Fruit fly (Drosophila melanogaster) whole organism, prepupa: ENCODE data around the gene CG31915.

ENCODE experiments used
- Blimp-1 ChIP-seq: fragments of 200-800 bp; sonication (Bioruptor generic); optimal IDR thresholded peaks from 3 replicates; lab custom pipeline; 2017; ENCODE audit warnings: missing biosample characterization, missing genetic modification characterization, mild to moderate bottlenecking, moderate library complexity, missing genetic modification reagents
- CG10631 ChIP-seq: fragments of 200-800 bp; sonication (Bioruptor generic); optimal IDR thresholded peaks from 2 replicates; lab custom pipeline; 2016; ENCODE audit warnings: missing biosample characterization, missing genetic modification characterization
- CG11294 ChIP-seq: fragments of 200-800 bp; sonication (Bioruptor generic); IDR thresholded peaks from 2 replicates; pipeline ENCODE4 v1.3.6; 2022; ENCODE audit warnings: missing biosample characterization, missing genetic modification characterization
- CG11762 ChIP-seq: fragments of 200-800 bp; sonication (Bioruptor generic); optimal IDR thresholded peaks from 3 replicates; lab custom pipeline; 2016; ENCODE audit warnings: missing biosample characterization, missing genetic modification characterization; ENCODE audit not compliant: insufficient read depth
- CG11902 ChIP-seq: fragments of 200-800 bp; sonication (Bioruptor generic); optimal IDR thresholded peaks from 3 replicates; lab custom pipeline; 2016; ENCODE audit warnings: missing biosample characterization, missing genetic modification characterization
- CG15336 ChIP-seq: fragments of 200-800 bp; sonication (Bioruptor generic); IDR thresholded peaks from 2 replicates; pipeline ENCODE4 v1.3.6; 2022; ENCODE audit warnings: missing biosample characterization, missing genetic modification characterization
- CG16779 ChIP-seq: fragments of 200-800 bp; sonication (Bioruptor generic); optimal IDR thresholded peaks from 3 replicates; lab custom pipeline; 2017; ENCODE audit warnings: missing biosample characterization, mild to moderate bottlenecking, missing genetic modification characterization
- CG3032 ChIP-seq: fragments of 200-800 bp; optimal IDR thresholded peaks from 2 replicates; lab custom pipeline; 2019; ENCODE audit warnings: missing biosample characterization, mild to moderate bottlenecking, missing genetic modification characterization, moderate library complexity
- CG31627 ChIP-seq: fragments of 200-800 bp; sonication (Bioruptor generic); optimal IDR thresholded peaks from 3 replicates; lab custom pipeline; 2016; ENCODE audit warnings: missing biosample characterization, missing genetic modification characterization
- CG32006 ChIP-seq: fragments of 200-800 bp; sonication (Bioruptor generic); optimal IDR thresholded peaks from 3 replicates; lab custom pipeline; 2017; ENCODE audit warnings: missing biosample characterization, mild to moderate bottlenecking, missing genetic modification characterization
- CG34406 ChIP-seq: fragments of 200-800 bp; sonication (Bioruptor generic); optimal IDR thresholded peaks from 3 replicates; lab custom pipeline; 2016; ENCODE audit warnings: missing biosample characterization, missing genetic modification characterization
- CG3919 ChIP-seq: fragments of 200-800 bp; sonication (Bioruptor generic); optimal IDR thresholded peaks from 3 replicates; lab custom pipeline; 2016; ENCODE audit warnings: missing biosample characterization, missing genetic modification characterization
- CG4318 ChIP-seq: fragments of 200-800 bp; sonication (Bioruptor generic); optimal IDR thresholded peaks from 3 replicates; lab custom pipeline; 2017; ENCODE audit warnings: missing biosample characterization, mild to moderate bottlenecking, missing genetic modification characterization
- CG6276 ChIP-seq: fragments of 200-800 bp; sonication (Bioruptor generic); optimal IDR thresholded peaks from 2 replicates; lab custom pipeline; 2017; ENCODE audit warnings: missing biosample characterization, mild to moderate bottlenecking, missing genetic modification characterization
- CG6792 ChIP-seq: fragments of 200-800 bp; sonication (Bioruptor generic); optimal IDR thresholded peaks from 3 replicates; lab custom pipeline; 2016; ENCODE audit warnings: missing biosample characterization, missing genetic modification characterization
- CG6854 ChIP-seq: fragments of 200-800 bp; sonication (Bioruptor generic); optimal IDR thresholded peaks from 2 replicates; lab custom pipeline; 2017; ENCODE audit warnings: missing biosample characterization, mild to moderate bottlenecking, missing genetic modification characterization
- CG8319 ChIP-seq: fragments of 200-800 bp; sonication (Bioruptor generic); optimal IDR thresholded peaks from 3 replicates; lab custom pipeline; 2016; ENCODE audit warnings: missing biosample characterization, missing genetic modification characterization
- CG8632 ChIP-seq: fragments of 200-800 bp; sonication (Bioruptor generic); optimal IDR thresholded peaks from 3 replicates; lab custom pipeline; 2016; ENCODE audit warnings: missing biosample characterization, missing genetic modification characterization
- CG9139 ChIP-seq: fragments of 200-800 bp; sonication (Bioruptor generic); optimal IDR thresholded peaks from 3 replicates; lab custom pipeline; 2017; ENCODE audit warnings: missing biosample characterization, mild to moderate bottlenecking, missing genetic modification characterization
- Eip75B ChIP-seq: fragments of 200-800 bp; sonication (Bioruptor generic); optimal IDR thresholded peaks from 3 replicates; lab custom pipeline; 2016; ENCODE audit warnings: missing biosample characterization, missing genetic modification characterization
- Eip78C ChIP-seq: fragments of 200-800 bp; sonication (Bioruptor generic); peaks from one replicate; lab custom pipeline; 2016; ENCODE audit warnings: missing biosample characterization, missing genetic modification characterization
- Ets21C ChIP-seq: fragments of 200-800 bp; sonication (Bioruptor generic); optimal IDR thresholded peaks from 3 replicates; lab custom pipeline; 2016; ENCODE audit warnings: missing biosample characterization, missing genetic modification characterization
- Gug ChIP-seq: fragments of 200-800 bp; sonication (Bioruptor generic); IDR thresholded peaks from 2 replicates; pipeline ENCODE4 v1.3.6; 2022; ENCODE audit warnings: missing biosample characterization, missing genetic modification characterization
- Hr39 ChIP-seq: fragments of 200-800 bp; sonication (Bioruptor generic); optimal IDR thresholded peaks from 2 replicates; lab custom pipeline; 2016; ENCODE audit warnings: missing biosample characterization, missing genetic modification characterization
- Hr4 ChIP-seq: fragments of 200-800 bp; sonication (Bioruptor generic); optimal IDR thresholded peaks from 3 replicates; lab custom pipeline; 2016; ENCODE audit warnings: missing biosample characterization, missing genetic modification characterization
- Lpt ChIP-seq: fragments of 200-800 bp; sonication (Bioruptor generic); optimal IDR thresholded peaks from 3 replicates; lab custom pipeline; 2016; ENCODE audit warnings: missing biosample characterization, missing genetic modification characterization
- OdsH ChIP-seq: fragments of 200-800 bp; sonication (Bioruptor generic); optimal IDR thresholded peaks from 3 replicates; lab custom pipeline; 2016; ENCODE audit warnings: missing biosample characterization, missing genetic modification characterization
- Smox ChIP-seq: fragments of 200-800 bp; sonication (Bioruptor generic); optimal IDR thresholded peaks from 3 replicates; lab custom pipeline; 2016; ENCODE audit warnings: missing biosample characterization, missing genetic modification characterization
- Sox14 ChIP-seq: fragments of 200-800 bp; sonication (Bioruptor generic); optimal IDR thresholded peaks from 3 replicates; lab custom pipeline; 2016; ENCODE audit warnings: missing biosample characterization, missing genetic modification characterization
- Sox15 ChIP-seq: fragments of 200-800 bp; sonication (Bioruptor generic); optimal IDR thresholded peaks from 3 replicates; lab custom pipeline; 2016; ENCODE audit warnings: missing biosample characterization, missing genetic modification characterization
- cyc ChIP-seq: fragments of 200-800 bp; sonication (Bioruptor generic); optimal IDR thresholded peaks from 3 replicates; lab custom pipeline; 2016; ENCODE audit warnings: missing biosample characterization, missing genetic modification characterization
- dsx ChIP-seq: fragments of 200-800 bp; optimal IDR thresholded peaks from 3 replicates; lab custom pipeline; 2019; ENCODE audit warnings: missing biosample characterization, mild to moderate bottlenecking, missing genetic modification characterization, moderate library complexity; ENCODE audit not compliant: poor library complexity, severe bottlenecking
- fd59A ChIP-seq: fragments of 200-800 bp; sonication (Bioruptor generic); optimal IDR thresholded peaks from 2 replicates; lab custom pipeline; 2017; ENCODE audit warnings: missing biosample characterization, mild to moderate bottlenecking, missing genetic modification characterization, missing genetic modification reagents
- fd85E ChIP-seq: fragments of 200-800 bp; sonication (Bioruptor generic); optimal IDR thresholded peaks from 3 replicates; lab custom pipeline; 2016; ENCODE audit warnings: missing biosample characterization, missing genetic modification characterization
- fkh ChIP-seq: fragments of 200-800 bp; sonication (Bioruptor generic); optimal IDR thresholded peaks from 3 replicates; lab custom pipeline; 2017; ENCODE audit warnings: missing biosample characterization, mild to moderate bottlenecking, missing genetic modification characterization, moderate library complexity
- lz ChIP-seq: fragments of 200-800 bp; sonication (Bioruptor generic); optimal IDR thresholded peaks from 3 replicates; lab custom pipeline; 2016; ENCODE audit warnings: missing biosample characterization, missing genetic modification characterization
- net ChIP-seq: fragments of 200-800 bp; sonication (Bioruptor generic); optimal IDR thresholded peaks from 3 replicates; lab custom pipeline; 2016; ENCODE audit warnings: missing biosample characterization, missing genetic modification characterization
- salr ChIP-seq, 2 experiments: fragments of 200-800 bp; sonication (Bioruptor generic); optimal IDR thresholded peaks; 3 replicates each; lab custom pipeline; 2016 to 2018; ENCODE audit warnings: missing biosample characterization in 2 of 2, missing genetic modification characterization in 2 of 2, mild to moderate bottlenecking in 1 of 2
- spab ChIP-seq: fragments of 200-800 bp; sonication (Bioruptor generic); optimal IDR thresholded peaks from 2 replicates; lab custom pipeline; 2017; ENCODE audit warnings: missing biosample characterization, mild to moderate bottlenecking, missing genetic modification characterization, missing genetic modification reagents
- ss ChIP-seq, 2 experiments: fragments of 200-800 bp; sonication (Bioruptor generic); optimal IDR thresholded peaks; 2 replicates in 1 of 2; 3 replicates in 1 of 2; lab custom pipeline; 2017 to 2018; ENCODE audit warnings: mild to moderate bottlenecking in 2 of 2, missing biosample characterization in 2 of 2, missing genetic modification characterization in 2 of 2, moderate library complexity in 1 of 2
- topi ChIP-seq: fragments of 200-800 bp; sonication (Bioruptor generic); optimal IDR thresholded peaks from 3 replicates; lab custom pipeline; 2016; ENCODE audit warnings: missing biosample characterization, missing genetic modification characterization

CG31915 gene

DNA sequence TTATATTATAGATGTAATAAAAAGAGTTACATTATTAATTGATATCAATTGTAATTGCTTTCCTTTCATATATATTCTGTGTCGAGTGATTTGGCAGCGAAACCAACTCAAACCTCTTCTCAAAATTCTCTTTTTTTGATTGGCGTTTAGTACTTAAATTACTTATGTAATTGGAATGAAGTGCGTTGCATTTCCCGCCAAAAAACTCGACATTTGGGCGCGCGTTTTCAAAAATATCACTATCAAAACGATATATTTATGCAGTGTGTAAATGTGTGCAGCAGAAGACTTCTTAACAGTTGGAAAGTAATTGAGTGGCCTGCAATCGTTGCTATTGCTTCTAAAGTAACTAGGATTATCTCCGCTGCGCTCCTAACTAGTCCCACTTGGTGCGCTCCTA, 9.1 kb downstream of the CG31915 start:
- no peak for TF ChIP-seq CG6792
- TF ChIP-seq Ets21C (GFP tag; lab: Kevin White, UChicago): no peak
- TF ChIP-seq CG32006 (GFP tag; lab: Kevin White, UChicago): no peak
- TF ChIP-seq spab (GFP tag; lab: Kevin White, UChicago): no peak
- no peak for TF ChIP-seq CG31627 (GFP tag; lab: Kevin White, UChicago)
- no peak for TF ChIP-seq CG6854 (GFP tag; lab: Kevin White, UChicago)

DNA sequence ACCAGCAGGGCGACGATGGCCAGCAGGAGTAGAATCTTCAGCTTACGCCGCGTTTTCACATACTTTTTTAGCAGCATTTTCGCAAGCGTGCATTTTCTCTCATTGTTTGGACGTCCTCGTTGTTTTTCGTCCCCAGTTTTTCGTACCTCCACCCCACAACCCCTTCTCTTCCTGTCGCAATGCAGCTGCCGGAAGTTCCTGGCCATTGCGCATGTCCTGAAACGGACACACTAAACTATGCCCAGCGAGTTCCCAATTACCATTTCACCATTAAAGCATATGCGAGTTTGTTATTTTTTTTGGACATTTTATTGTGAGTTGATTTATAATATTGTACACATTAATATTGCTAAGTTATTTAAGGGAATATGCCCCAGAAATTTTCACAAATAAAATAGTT, 11.1 kb downstream of the CG31915 start, which contains the start of gene CG14015:
Gene CG14015 (minus strand): TSS at position 163 of the 400 bp plus-strand sequence.
- TF ChIP-seq Eip78C (GFP tag; lab: Kevin White, UChicago) (no peak), CG11294 (GFP tag; lab: Robert Waterston, UW) (no peak), CG16779 (tag; lab: Kevin White, UChicago) (no peak), CG9139 (GFP tag; lab: Kevin White, UChicago) (no peak), salr (GFP tag; optimal IDR thresholded peaks at IDR 0.05; lab: Kevin White, UChicago) (no peak), cyc (GFP tag; lab: Kevin White, UChicago) (no peak), CG8632 (GFP tag; lab: Kevin White, UChicago) (no peak), Lpt (no peak), dsx (no peak), topi (no peak), Hr4 (no peak), CG11902 (GFP tag; lab: Kevin White, UChicago) (no peak), ss (GFP tag; optimal IDR thresholded peaks at IDR 0.05; lab: Kevin White, UChicago) (no peak), CG32006 (GFP tag; lab: Kevin White, UChicago) (no peak), Hr39 (GFP tag; lab: Kevin White, UChicago) (no peak), fd85E (no peak), lz (GFP tag; lab: Kevin White, UChicago) (no peak), CG11762 (no peak)

- TF ChIP-seq CG8319 (GFP tag; lab: Kevin White, UChicago) (no peak), Eip78C (GFP tag; lab: Kevin White, UChicago) (no peak), CG15336 (GFP tag; lab: Robert Waterston, UW) (0 out of 2 replicates have a peak, but pooled peaks have one; percentile 9), dsx (no peak), CG3032 (tag; lab: Kevin White, UChicago) (peak; percentile 10)
These were observed 14.2 kb downstream of the CG31915 start, which contains the start of the genes Hel25E and Lam for dm6 chr2L:5541935-5542685. Gene Hel25E (minus strand): TSS chr2L:5542314. Gene Lam (plus strand): TSS chr2L:5542480.

- TF ChIP-seq net (no peak), Sox14 (GFP tag; lab: Kevin White, UChicago) (no peak), CG16779 (tag; lab: Kevin White, UChicago) (no peak), ss (GFP tag; optimal IDR thresholded peaks at IDR 0.05; lab: Kevin White, UChicago) (peak in 1 of 2 experiments; percentile 43), lz (GFP tag; lab: Kevin White, UChicago) (peak; percentile 28), CG34406 (no peak), Eip75B (GFP tag; lab: Kevin White, UChicago) (peak; percentile 51), Sox15 (GFP tag; lab: Kevin White, UChicago) (no peak), CG9139 (GFP tag; lab: Kevin White, UChicago) (no peak), CG10631 (no peak), CG3919 (no peak), fd59A (no peak), Smox (peak; percentile 27), CG8319 (GFP tag; lab: Kevin White, UChicago) (no peak), fd85E (no peak), Hr39 (GFP tag; lab: Kevin White, UChicago) (peak; percentile 32), CG4318 (no peak), topi (peak; percentile 3), salr (GFP tag; optimal IDR thresholded peaks at IDR 0.05; lab: Kevin White, UChicago) (no peak), CG8632 (GFP tag; lab: Kevin White, UChicago) (no peak), Ets21C (GFP tag; lab: Kevin White, UChicago) (no peak), fkh (GFP tag; lab: Kevin White, UChicago) (no peak), CG3032 (tag; lab: Kevin White, UChicago) (peak; percentile 2), CG11902 (GFP tag; lab: Kevin White, UChicago) (no peak), CG6276 (GFP tag; lab: Kevin White, UChicago) (no peak), OdsH (GFP tag; lab: Kevin White, UChicago) (no peak), Gug (GFP tag; lab: Robert Waterston, UW) (peak; percentile 34; the same call in 1 of the 2 replicates), CG11762 (peak; percentile 8), Blimp-1 (GFP tag; lab: Kevin White, UChicago) (no peak), CG11294 (GFP tag; lab: Robert Waterston, UW) (0 out of 2 replicates have a peak, but pooled peaks have one; percentile 20)
These were observed 15.1 kb downstream of the CG31915 start for dm6 chr2L:5542944-5543515.
